Worm (Caenorhabditis elegans): ENCODE measurements around the gene glt-4.

ce11 chrX:6384537-6384936 is 18.7 kb upstream of the glt-4 start:
- TF ChIP-seq ets-5 (GFP tag; IDR thresholded peaks at IDR 0.05) = no peak
- no peak for TF ChIP-seq alr-1 (tag; optimal IDR thresholded peaks at IDR 0.05; ENCODE audit: borderline replicate concordance)
- TF ChIP-seq mdl-1 (tag; optimal IDR thresholded peaks at IDR 0.05) = no peak
- no peak for TF ChIP-seq lin-13 (GFP tag; optimal IDR thresholded peaks at IDR 0.05)
- TF ChIP-seq ztf-4 (tag; optimal IDR thresholded peaks at IDR 0.05) = no peak
- no peak for TF ChIP-seq nhr-237 (tag; optimal IDR thresholded peaks at IDR 0.05)
- TF ChIP-seq nhr-28 (tag; optimal IDR thresholded peaks at IDR 0.05) = no peak
- no peak for TF ChIP-seq rnt-1 (tag; optimal IDR thresholded peaks at IDR 0.05)
- TF ChIP-seq lin-39 (tag; optimal IDR thresholded peaks at IDR 0.05) = no peak
- TF ChIP-seq blmp-1 (tag; optimal IDR thresholded peaks at IDR 0.05) = no peak
- no peak for TF ChIP-seq ces-1 (GFP tag; optimal IDR thresholded peaks at IDR 0.05)

Measured in whole organism, L1 larva.